Worm (Caenorhabditis elegans): ENCODE data around the gene T10B5.10.

ce11 chrV:1871768-1872296, 15.8 kb upstream of the T10B5.10 start, which contains the start of the genes T10B5.4 and cct-7:
- TF ChIP-seq ztf-23 (GFP tag; IDR thresholded peaks at IDR 0.05) (peak; percentile 75), T22C8.4 (GFP tag; IDR thresholded peaks at IDR 0.05) (0 out of 2 replicates have a peak, but pooled peaks have one; percentile 11)

All from whole organism, midembryonic.